Worm (Caenorhabditis elegans) whole organism, mixed stage, embryonic: ENCODE measurements around the gene Y116A8A.2.

Source experiments
- M03D4.4 ChIP-seq: sonication (generic microtip); optimal IDR thresholded peaks from 2 replicates; lab custom pipeline; 2017; ENCODE audit warnings: mild to moderate bottlenecking, missing genetic modification characterization, missing compliant biosample characterization
- bed-3 ChIP-seq: fragments of 200-800 bp; sonication (Bioruptor generic); optimal IDR thresholded peaks from 3 replicates; lab custom pipeline; 2018; ENCODE audit warnings: mild to moderate bottlenecking, missing genetic modification characterization, moderate library complexity, missing compliant biosample characterization
- blmp-1 ChIP-seq: fragments of 150-350 bp; optimal IDR thresholded peaks from 2 replicates; lab custom pipeline; 2014; ENCODE audit warnings: missing biosample characterization, missing genetic modification characterization
- ceh-39 ChIP-seq: fragments of 150-350 bp; optimal IDR thresholded peaks from 2 replicates; lab custom pipeline; 2014; ENCODE audit warnings: missing biosample characterization, missing genetic modification characterization
- ceh-43 ChIP-seq: fragments of 200-800 bp; sonication (Bioruptor generic); optimal IDR thresholded peaks from 2 replicates; lab custom pipeline; 2018; ENCODE audit warnings: mild to moderate bottlenecking, missing genetic modification characterization, moderate library complexity, missing compliant biosample characterization
- ceh-83 ChIP-seq: fragments of 200-800 bp; sonication (Bioruptor generic); optimal IDR thresholded peaks from 2 replicates; lab custom pipeline; 2018; ENCODE audit warnings: mild to moderate bottlenecking, missing genetic modification characterization, missing compliant biosample characterization
- ces-1 ChIP-seq: fragments of 150-350 bp; optimal IDR thresholded peaks from 2 replicates; lab custom pipeline; 2014; ENCODE audit warnings: missing biosample characterization, missing genetic modification reagents, missing genetic modification characterization
- cnd-1 ChIP-seq: fragments of 200-800 bp; sonication (Bioruptor generic); optimal IDR thresholded peaks from 2 replicates; lab custom pipeline; 2018; ENCODE audit warnings: mild to moderate bottlenecking, missing genetic modification characterization, missing compliant biosample characterization
- drap-1 ChIP-seq: fragments of 200-800 bp; sonication (Bioruptor generic); optimal IDR thresholded peaks from 3 replicates; lab custom pipeline; 2018; ENCODE audit warnings: mild to moderate bottlenecking, missing genetic modification characterization, missing compliant biosample characterization
- elt-1 ChIP-seq: sonication (generic microtip); optimal IDR thresholded peaks from 2 replicates; lab custom pipeline; 2017; ENCODE audit warnings: missing genetic modification characterization, mild to moderate bottlenecking, missing compliant biosample characterization, antibody characterized with exemption, moderate library complexity, borderline replicate concordance; ENCODE audit not compliant: insufficient read depth
- elt-3 ChIP-seq: fragments of 150-350 bp; optimal IDR thresholded peaks from 2 replicates; lab custom pipeline; 2014; ENCODE audit warnings: missing biosample characterization, missing genetic modification characterization
- flh-1 ChIP-seq: fragments of 200-800 bp; sonication (Bioruptor generic); optimal IDR thresholded peaks from 2 replicates; lab custom pipeline; 2018; ENCODE audit warnings: mild to moderate bottlenecking, missing genetic modification characterization, moderate library complexity, missing compliant biosample characterization
- ham-2 ChIP-seq: fragments of 200-800 bp; sonication (Bioruptor generic); optimal IDR thresholded peaks from 2 replicates; lab custom pipeline; 2018; ENCODE audit warnings: mild to moderate bottlenecking, missing genetic modification characterization, missing compliant biosample characterization
- hlh-1 ChIP-seq: fragments of 150-350 bp; optimal IDR thresholded peaks from 2 replicates; lab custom pipeline; 2014; ENCODE audit warnings: missing biosample characterization, missing genetic modification reagents, missing genetic modification characterization
- lin-13 ChIP-seq: fragments of 150-350 bp; optimal IDR thresholded peaks from 2 replicates; lab custom pipeline; 2014; ENCODE audit warnings: missing biosample characterization, missing genetic modification characterization
- lin-32 ChIP-seq: fragments of 200-800 bp; sonication (Bioruptor generic); optimal IDR thresholded peaks from 2 replicates; lab custom pipeline; 2018; ENCODE audit warnings: mild to moderate bottlenecking, missing genetic modification characterization, missing compliant biosample characterization
- lsy-2 ChIP-seq: fragments of 150-350 bp; optimal IDR thresholded peaks from 2 replicates; lab custom pipeline; 2014; ENCODE audit warnings: missing biosample characterization, missing genetic modification characterization
- mab-5 ChIP-seq: fragments of 150-350 bp; optimal IDR thresholded peaks from 2 replicates; lab custom pipeline; 2014; ENCODE audit warnings: missing biosample characterization, missing genetic modification characterization
- mep-1 ChIP-seq: fragments of 150-350 bp; optimal IDR thresholded peaks from 2 replicates; lab custom pipeline; 2017; ENCODE audit warnings: missing biosample characterization, missing genetic modification reagents, missing genetic modification characterization, inconsistent platforms
- mls-2 ChIP-seq: sonication (generic microtip); optimal IDR thresholded peaks from 2 replicates; lab custom pipeline; 2016; ENCODE audit warnings: mild to moderate bottlenecking, missing genetic modification characterization, moderate library complexity, missing compliant biosample characterization
- nhr-12 ChIP-seq: fragments of 150-350 bp; optimal IDR thresholded peaks from 2 replicates; lab custom pipeline; 2014; ENCODE audit warnings: missing biosample characterization, missing genetic modification characterization
- nhr-2 ChIP-seq: fragments of 150-350 bp; optimal IDR thresholded peaks from 2 replicates; lab custom pipeline; 2014; ENCODE audit warnings: missing biosample characterization, missing genetic modification characterization
- nhr-237 ChIP-seq: fragments of 150-350 bp; optimal IDR thresholded peaks from 2 replicates; lab custom pipeline; 2014; ENCODE audit warnings: missing biosample characterization, missing genetic modification characterization
- nhr-76 ChIP-seq: sonication (generic microtip); optimal IDR thresholded peaks from 2 replicates; lab custom pipeline; 2017; ENCODE audit warnings: missing biosample characterization, missing genetic modification characterization
- sem-2 ChIP-seq: fragments of 200-800 bp; sonication (Bioruptor generic); optimal IDR thresholded peaks from 2 replicates; lab custom pipeline; 2018; ENCODE audit warnings: mild to moderate bottlenecking, missing genetic modification characterization, missing compliant biosample characterization
- snpc-4 ChIP-seq: fragments of 150-350 bp; optimal IDR thresholded peaks from 2 replicates; lab custom pipeline; 2014; ENCODE audit warnings: missing biosample characterization, missing genetic modification characterization
- sptf-1 ChIP-seq: sonication (generic microtip); optimal IDR thresholded peaks from 2 replicates; lab custom pipeline; 2017; ENCODE audit warnings: mild to moderate bottlenecking, missing genetic modification characterization, moderate library complexity, missing compliant biosample characterization
- tbx-8 ChIP-seq: fragments of 200-800 bp; sonication (Bioruptor generic); optimal IDR thresholded peaks from 2 replicates; lab custom pipeline; 2018; ENCODE audit warnings: mild to moderate bottlenecking, missing genetic modification characterization, moderate library complexity, missing compliant biosample characterization
- unc-120 ChIP-seq: sonication (generic microtip); optimal IDR thresholded peaks from 2 replicates; lab custom pipeline; 2017; ENCODE audit warnings: missing genetic modification characterization, missing compliant biosample characterization; ENCODE audit not compliant: poor library complexity, severe bottlenecking
- unc-39 ChIP-seq: fragments of 150-350 bp; optimal IDR thresholded peaks from 2 replicates; lab custom pipeline; 2014; ENCODE audit warnings: missing biosample characterization, missing genetic modification characterization
- zip-8 ChIP-seq: fragments of 150-350 bp; optimal IDR thresholded peaks from 2 replicates; lab custom pipeline; 2014; ENCODE audit warnings: missing biosample characterization, missing genetic modification characterization
- ztf-11 ChIP-seq: fragments of 150-350 bp; optimal IDR thresholded peaks from 2 replicates; lab custom pipeline; 2014; ENCODE audit warnings: missing biosample characterization, missing genetic modification characterization

Gene Y116A8A.2

ce11 chrIV:16813825-16814224, at the start of gene Y116A8A.2:
TSS of gene Y116A8A.2 (minus strand) at chrIV:16813925.
- TF ChIP-seq nhr-2 (tag; lab: Kevin White, UChicago): no peak
- no peak for TF ChIP-seq nhr-12 (tag; lab: Kevin White, UChicago)
- TF ChIP-seq bed-3: no peak
- TF ChIP-seq blmp-1: no peak
- TF ChIP-seq sptf-1 (tag; lab: Kevin White, UChicago): no peak
- no peak for TF ChIP-seq elt-3 (tag; lab: Kevin White, UChicago)
- TF ChIP-seq lin-32 (GFP tag; lab: Kevin White, UChicago): no peak
- TF ChIP-seq ceh-83 (GFP tag; lab: Kevin White, UChicago): no peak
- TF ChIP-seq ceh-39 (tag; lab: Kevin White, UChicago): no peak
- no peak for TF ChIP-seq ces-1
- TF ChIP-seq mab-5 (tag; lab: Kevin White, UChicago): no peak
- TF ChIP-seq nhr-237: no peak
- no peak for TF ChIP-seq cnd-1
- no peak for TF ChIP-seq sem-2 (GFP tag; lab: Kevin White, UChicago)
- TF ChIP-seq elt-1 (tag; lab: Kevin White, UChicago): no peak
- no peak for TF ChIP-seq drap-1 (GFP tag; lab: Kevin White, UChicago)
- TF ChIP-seq ztf-11 (tag; lab: Kevin White, UChicago): no peak
- TF ChIP-seq flh-1 (GFP tag; lab: Kevin White, UChicago): no peak
- TF ChIP-seq ham-2: no peak

ce11 chrIV:16863431-16863895, 49.7 kb upstream of the Y116A8A.2 start, which contains the start of the genes mel-46 and lsy-13:
TSS of gene mel-46 (minus strand) at chrIV:16863481.
TSS of gene lsy-13 (plus strand) at chrIV:16863870.
- TF ChIP-seq elt-1 (tag; lab: Kevin White, UChicago): no peak
- no peak for TF ChIP-seq nhr-2 (tag; lab: Kevin White, UChicago)
- peak; percentile 76 for TF ChIP-seq mls-2 (tag; lab: Kevin White, UChicago)
- TF ChIP-seq unc-120: peak; percentile 40
- TF ChIP-seq bed-3: peak; percentile 41
- TF ChIP-seq nhr-76 (tag; lab: Kevin White, UChicago): no peak
- TF ChIP-seq drap-1 (GFP tag; lab: Kevin White, UChicago): peak; percentile 7
- peak; percentile 78 for TF ChIP-seq M03D4.4
- peak; percentile 54 for TF ChIP-seq mab-5 (tag; lab: Kevin White, UChicago)
- peak; percentile 10 for TF ChIP-seq lin-13 (tag; lab: Kevin White, UChicago)
- TF ChIP-seq sptf-1 (tag; lab: Kevin White, UChicago): peak; percentile 80
- peak; percentile 76 for TF ChIP-seq ceh-43 (GFP tag; lab: Kevin White, UChicago)
- peak; percentile 66 for TF ChIP-seq lsy-2 (tag; lab: Kevin White, UChicago)
- no peak for TF ChIP-seq unc-39 (tag; lab: Kevin White, UChicago)
- peak; percentile 63 for TF ChIP-seq ces-1
- peak; percentile 86 for TF ChIP-seq mep-1 (tag; lab: Kevin White, UChicago)
- peak; percentile 24 for TF ChIP-seq sem-2 (GFP tag; lab: Kevin White, UChicago)

ce11 chrIV:16860702-16861101, 47.0 kb upstream of the Y116A8A.2 start:
- TF ChIP-seq drap-1 (GFP tag; lab: Kevin White, UChicago) (no peak), nhr-237 (no peak), unc-39 (tag; lab: Kevin White, UChicago) (no peak), sptf-1 (tag; lab: Kevin White, UChicago) (no peak), ceh-83 (GFP tag; lab: Kevin White, UChicago) (no peak), nhr-2 (tag; lab: Kevin White, UChicago) (no peak), elt-3 (tag; lab: Kevin White, UChicago) (no peak), mls-2 (tag; lab: Kevin White, UChicago) (no peak), elt-1 (tag; lab: Kevin White, UChicago) (no peak), bed-3 (no peak), zip-8 (no peak), M03D4.4 (no peak), nhr-12 (tag; lab: Kevin White, UChicago) (no peak)

ce11 chrIV:16854790-16855189, 41.1 kb upstream of the Y116A8A.2 start, which contains the start of gene map-2:
TSS of gene map-2 (minus strand) at chrIV:16854890.
- no peak for TF ChIP-seq drap-1 (GFP tag; lab: Kevin White, UChicago)
- TF ChIP-seq ham-2: no peak
- TF ChIP-seq hlh-1 (tag; lab: Kevin White, UChicago): no peak
- TF ChIP-seq flh-1 (GFP tag; lab: Kevin White, UChicago): no peak
- TF ChIP-seq nhr-12 (tag; lab: Kevin White, UChicago): no peak
- TF ChIP-seq snpc-4 (tag; lab: Kevin White, UChicago): no peak
- TF ChIP-seq elt-3 (tag; lab: Kevin White, UChicago): no peak
- no peak for TF ChIP-seq cnd-1
- no peak for TF ChIP-seq ztf-11 (tag; lab: Kevin White, UChicago)
- no peak for TF ChIP-seq unc-120
- no peak for TF ChIP-seq ceh-43 (GFP tag; lab: Kevin White, UChicago)
- no peak for TF ChIP-seq elt-1 (tag; lab: Kevin White, UChicago)
- no peak for TF ChIP-seq tbx-8 (GFP tag; lab: Kevin White, UChicago)
- TF ChIP-seq, all 35 proteins: peak for 0
